Worm (Caenorhabditis elegans): Measurements from ENCODE around the gene rabr-4.

Gene rabr-4

DNA sequence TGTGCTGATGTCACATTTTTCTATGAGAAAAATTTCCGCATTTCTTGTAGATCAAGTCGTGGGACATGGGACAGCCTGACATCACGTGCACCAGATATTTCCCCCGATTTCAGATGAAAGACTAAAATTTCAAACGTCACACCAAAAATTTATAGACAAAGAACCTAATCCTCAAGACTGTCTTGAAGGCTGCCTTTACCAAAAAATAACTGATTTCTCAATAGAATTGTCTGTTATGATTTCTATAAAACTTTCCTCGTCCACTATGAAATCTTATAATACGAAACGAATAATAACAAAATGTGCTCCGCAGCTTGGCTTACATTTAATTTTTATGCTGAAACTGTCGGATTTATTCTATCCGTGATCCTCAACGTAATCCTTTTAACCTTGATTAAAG is 14.4 kb upstream of the rabr-4 start, which contains the start of gene str-106:
Gene str-106 (plus strand): TSS at position 301 of the 400 bp plus-strand sequence.
- no peak for TF ChIP-seq ces-1 (GFP tag; optimal IDR thresholded peaks at IDR 0.05)

DNA sequence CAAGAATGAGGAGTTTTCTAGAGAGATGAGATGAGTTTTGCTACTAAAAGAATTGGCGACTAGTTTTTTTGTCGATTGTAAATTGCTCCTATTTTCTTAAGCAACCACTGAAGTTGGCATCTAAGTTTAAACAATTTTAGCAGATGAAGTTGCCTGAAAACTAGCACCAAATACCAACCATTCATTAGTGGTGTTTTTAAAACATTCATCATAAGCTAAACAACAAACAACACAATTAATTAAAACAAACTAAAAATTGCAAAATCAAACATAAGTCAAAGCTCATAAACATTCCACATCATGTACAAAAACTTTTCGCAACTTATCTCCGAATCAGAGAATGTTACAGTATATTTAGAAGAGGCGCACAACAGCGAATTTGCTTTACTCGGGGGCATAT is 12.6 kb upstream of the rabr-4 start, which contains the start of gene srz-13:
Gene srz-13 (plus strand): TSS at position 301 of the 400 bp plus-strand sequence.
- TF ChIP-seq tbx-8 (GFP tag; optimal IDR thresholded peaks at IDR 0.05) = no peak
- TF ChIP-seq hlh-1 (tag; optimal IDR thresholded peaks at IDR 0.05) = no peak
- TF ChIP-seq zip-8 (tag; optimal IDR thresholded peaks at IDR 0.05) = no peak
- no peak for TF ChIP-seq ztf-11 (tag; optimal IDR thresholded peaks at IDR 0.05)
- no peak for TF ChIP-seq mep-1 (tag; optimal IDR thresholded peaks at IDR 0.05)

DNA sequence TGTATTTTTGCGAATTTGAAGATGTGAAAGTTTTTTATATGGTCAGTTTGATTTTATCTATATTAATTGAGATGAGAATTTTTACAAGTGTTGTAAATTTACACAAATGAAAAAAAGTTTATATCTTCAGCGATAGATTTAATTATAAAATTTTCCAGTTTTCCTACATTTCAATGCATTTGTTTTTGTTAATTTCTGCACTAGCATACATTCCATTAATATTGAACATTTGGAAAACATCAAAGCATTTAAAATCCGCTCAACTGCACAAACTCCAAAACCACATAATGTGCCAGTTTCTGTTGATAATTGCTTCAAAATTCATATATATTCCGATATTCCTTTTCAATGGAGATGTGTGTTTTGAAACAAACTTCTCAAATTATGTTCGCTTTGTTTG is 11.8 kb upstream of the rabr-4 start, which contains the start of gene srh-277:
Gene srh-277 (plus strand): TSS at position 301 of the 400 bp plus-strand sequence.
- TF ChIP-seq ceh-83 (GFP tag; optimal IDR thresholded peaks at IDR 0.05) (no peak), ham-2 (GFP tag; optimal IDR thresholded peaks at IDR 0.05) (no peak), mab-5 (tag; optimal IDR thresholded peaks at IDR 0.05) (no peak), ztf-11 (tag; optimal IDR thresholded peaks at IDR 0.05) (no peak), ces-1 (GFP tag; optimal IDR thresholded peaks at IDR 0.05) (no peak)

DNA sequence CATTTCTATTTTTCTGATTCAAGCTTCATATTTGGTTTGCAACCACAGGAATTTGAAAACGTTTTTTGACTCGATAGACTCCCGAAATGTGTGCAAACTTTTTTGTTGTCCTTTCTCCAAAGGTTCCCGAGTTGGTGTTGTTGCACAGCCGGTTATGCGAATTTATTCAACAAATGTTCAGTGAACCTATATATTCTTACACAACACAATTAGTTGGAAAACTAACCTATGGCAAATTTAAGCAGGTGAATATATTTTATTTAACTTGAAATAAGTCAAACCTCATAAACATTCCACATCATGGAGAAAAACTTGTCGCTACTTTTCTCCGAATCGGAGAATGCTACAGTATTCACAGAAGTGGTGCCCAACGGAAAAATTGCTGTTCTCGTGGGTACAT is 11.4 kb upstream of the rabr-4 start, which contains the start of gene srz-14:
Gene srz-14 (plus strand): TSS at position 301 of the 400 bp plus-strand sequence.
- TF ChIP-seq unc-120 (tag; optimal IDR thresholded peaks at IDR 0.05; ENCODE audit: poor library complexity, severe bottlenecking) = no peak
- TF ChIP-seq ceh-43 (GFP tag; optimal IDR thresholded peaks at IDR 0.05) = no peak
- no peak for TF ChIP-seq M03D4.4 (tag; optimal IDR thresholded peaks at IDR 0.05)
- no peak for TF ChIP-seq ham-2 (GFP tag; optimal IDR thresholded peaks at IDR 0.05)
- TF ChIP-seq sptf-1 (tag; optimal IDR thresholded peaks at IDR 0.05) = no peak
- TF ChIP-seq drap-1 (GFP tag; optimal IDR thresholded peaks at IDR 0.05) = no peak
- TF ChIP-seq unc-39 (tag; optimal IDR thresholded peaks at IDR 0.05) = no peak
- no peak for TF ChIP-seq elt-3 (tag; optimal IDR thresholded peaks at IDR 0.05)
- no peak for TF ChIP-seq ztf-11 (tag; optimal IDR thresholded peaks at IDR 0.05)
- TF ChIP-seq nhr-28 (tag; optimal IDR thresholded peaks at IDR 0.05) = no peak
- no peak for TF ChIP-seq mep-1 (tag; optimal IDR thresholded peaks at IDR 0.05)
- TF ChIP-seq mab-5 (tag; optimal IDR thresholded peaks at IDR 0.05) = no peak
- TF ChIP-seq lin-32 (GFP tag; optimal IDR thresholded peaks at IDR 0.05) = no peak
- no peak for TF ChIP-seq flh-1 (GFP tag; optimal IDR thresholded peaks at IDR 0.05)
- no peak for TF ChIP-seq snpc-4 (tag; optimal IDR thresholded peaks at IDR 0.05)
- TF ChIP-seq hlh-1 (tag; optimal IDR thresholded peaks at IDR 0.05) = no peak
- no peak for TF ChIP-seq ceh-83 (GFP tag; optimal IDR thresholded peaks at IDR 0.05)
- no peak for TF ChIP-seq tbx-8 (GFP tag; optimal IDR thresholded peaks at IDR 0.05)
- TF ChIP-seq unc-62 (GFP tag; optimal IDR thresholded peaks at IDR 0.05) = no peak
- TF ChIP-seq cnd-1 (tag; optimal IDR thresholded peaks at IDR 0.05) = no peak

DNA sequence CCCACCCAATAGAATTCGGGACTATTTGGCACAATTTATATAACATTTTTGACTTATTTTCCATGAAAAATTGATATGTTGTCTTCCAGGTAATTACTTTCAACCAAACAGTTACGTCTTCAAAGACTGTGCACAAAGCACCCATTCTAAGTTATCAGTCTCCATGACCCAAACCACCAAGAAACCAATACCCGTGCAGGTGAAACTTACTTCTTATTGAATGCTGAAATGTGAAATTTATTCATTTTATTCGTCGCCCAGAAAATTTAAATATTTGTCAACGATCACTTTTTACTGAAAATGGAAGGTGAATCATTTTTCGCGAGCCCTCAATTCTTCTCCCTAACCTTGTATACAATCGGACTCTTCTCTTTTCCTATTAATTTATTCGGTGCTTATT is 4.3 kb upstream of the rabr-4 start, which contains the start of gene srh-281:
Gene srh-281 (plus strand): TSS at position 301 of the 400 bp plus-strand sequence.
- TF ChIP-seq lin-13 (tag; optimal IDR thresholded peaks at IDR 0.05) (no peak), ham-2 (GFP tag; optimal IDR thresholded peaks at IDR 0.05) (no peak)

DNA sequence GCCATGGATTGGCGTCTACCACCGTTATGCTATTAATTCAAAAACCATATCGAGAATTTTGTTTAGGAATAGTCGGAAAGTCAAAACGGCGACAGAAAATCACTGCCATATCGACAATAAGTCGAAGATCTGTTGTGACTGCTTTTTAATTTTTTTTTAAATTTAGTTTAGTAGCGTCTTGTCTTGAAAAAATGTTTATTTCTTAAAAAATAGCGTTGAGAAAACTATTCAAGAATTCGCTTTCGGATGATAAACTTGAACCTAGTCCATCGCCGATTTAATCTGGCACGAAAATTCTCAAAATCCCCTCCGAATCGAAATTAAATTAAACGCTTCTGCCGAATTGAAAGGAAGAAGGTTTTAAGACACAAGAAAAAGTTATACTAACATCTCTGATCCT is 2.6 kb upstream of the rabr-4 start, which contains the start of gene srh-279:
Gene srh-279 (plus strand): TSS at position 301 of the 400 bp plus-strand sequence.
- TF ChIP-seq sptf-1 (tag; optimal IDR thresholded peaks at IDR 0.05) = no peak
- TF ChIP-seq elt-1 (tag; optimal IDR thresholded peaks at IDR 0.05; ENCODE audit: borderline replicate concordance, insufficient read depth) = no peak
- TF ChIP-seq blmp-1 (tag; optimal IDR thresholded peaks at IDR 0.05) = no peak
- TF ChIP-seq unc-39 (tag; optimal IDR thresholded peaks at IDR 0.05) = no peak
- no peak for TF ChIP-seq nhr-28 (tag; optimal IDR thresholded peaks at IDR 0.05)
- no peak for TF ChIP-seq ceh-83 (GFP tag; optimal IDR thresholded peaks at IDR 0.05)
- no peak for TF ChIP-seq ceh-43 (GFP tag; optimal IDR thresholded peaks at IDR 0.05)
- TF ChIP-seq ces-1 (GFP tag; optimal IDR thresholded peaks at IDR 0.05) = no peak
- TF ChIP-seq flh-1 (GFP tag; optimal IDR thresholded peaks at IDR 0.05) = no peak
- no peak for TF ChIP-seq nhr-12 (tag; optimal IDR thresholded peaks at IDR 0.05)
- TF ChIP-seq lin-32 (GFP tag; optimal IDR thresholded peaks at IDR 0.05) = no peak

DNA sequence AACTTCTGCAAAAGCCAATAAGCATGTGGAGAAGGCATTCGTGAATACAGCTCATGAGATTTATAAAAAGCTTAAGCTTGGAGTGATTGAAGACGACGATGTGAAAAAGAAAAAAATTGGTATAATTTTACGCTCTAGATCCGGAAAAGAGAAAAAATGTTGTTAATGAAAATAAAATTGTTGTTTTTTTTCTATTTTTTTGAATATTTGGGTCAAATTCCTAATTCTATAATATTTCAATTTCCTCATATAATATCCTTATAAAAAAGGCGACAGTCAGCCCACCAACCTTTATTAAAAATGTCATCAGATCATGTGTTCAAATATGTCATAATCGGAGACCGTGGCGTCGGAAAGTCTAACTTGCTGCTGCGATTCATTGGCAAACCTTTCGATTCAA is 640 bp downstream of the rabr-4 start, which contains the start of gene rabr-3:
Gene rabr-3 (plus strand): TSS at position 301 of the 400 bp plus-strand sequence.
- TF ChIP-seq mls-2 (tag; optimal IDR thresholded peaks at IDR 0.05) = no peak
- no peak for TF ChIP-seq zip-8 (tag; optimal IDR thresholded peaks at IDR 0.05)
- no peak for TF ChIP-seq ztf-11 (tag; optimal IDR thresholded peaks at IDR 0.05)
- no peak for TF ChIP-seq nhr-237 (tag; optimal IDR thresholded peaks at IDR 0.05)
- TF ChIP-seq tbx-8 (GFP tag; optimal IDR thresholded peaks at IDR 0.05) = no peak
- no peak for TF ChIP-seq pha-4 (tag; optimal IDR thresholded peaks at IDR 0.05)
- TF ChIP-seq unc-39 (tag; optimal IDR thresholded peaks at IDR 0.05) = no peak
- TF ChIP-seq ces-1 (GFP tag; optimal IDR thresholded peaks at IDR 0.05) = no peak

Measured in whole organism, mixed stage, embryonic.